Worm (Caenorhabditis elegans) whole organism, young adult: ENCODE measurements around the gene taf-7.1.

Experiments
- F22D6.2 ChIP-seq: sonication (generic microtip); optimal IDR thresholded peaks from 2 replicates; lab custom pipeline; 2016; ENCODE audit warnings: mild to moderate bottlenecking, missing genetic modification characterization, missing compliant biosample characterization
- ceh-40 ChIP-seq: fragments of 200-800 bp; sonication (Bioruptor generic); IDR thresholded peaks from 2 replicates; pipeline ENCODE4 v1.3.6; 2022; ENCODE audit warnings: missing genetic modification characterization, missing compliant biosample characterization
- die-1 ChIP-seq: sonication (generic microtip); optimal IDR thresholded peaks from 2 replicates; lab custom pipeline; 2016; ENCODE audit warnings: missing genotype, mild to moderate bottlenecking, missing genetic modification characterization, missing compliant biosample characterization
- him-1 ChIP-seq: sonication (generic microtip); optimal IDR thresholded peaks from 2 replicates; lab custom pipeline; 2016; ENCODE audit warnings: missing genotype, missing genetic modification reagents, missing genetic modification characterization, missing compliant biosample characterization
- lin-26 ChIP-seq: fragments of 200-800 bp; sonication (Bioruptor generic); IDR thresholded peaks from 2 replicates; pipeline ENCODE4 v1.3.6; 2022; ENCODE audit warnings: missing genetic modification reagents, missing genetic modification characterization, missing compliant biosample characterization
- lir-1 ChIP-seq: fragments of 200-800 bp; sonication (Bioruptor generic); conservative IDR thresholded peaks from 2 replicates; pipeline ENCODE4 v1.3.6; 2022; ENCODE audit warnings: missing genetic modification reagents, missing genetic modification characterization, missing compliant biosample characterization
- mel-28 ChIP-seq: sonication (generic microtip); optimal IDR thresholded peaks from 2 replicates; lab custom pipeline; 2016; ENCODE audit warnings: borderline replicate concordance, mild to moderate bottlenecking, missing genetic modification characterization, missing compliant biosample characterization
- nfya-1 ChIP-seq: sonication (generic microtip); optimal IDR thresholded peaks from 2 replicates; lab custom pipeline; 2017; ENCODE audit warnings: antibody characterized with exemption, missing compliant biosample characterization, missing genetic modification characterization, borderline replicate concordance; ENCODE audit not compliant: insufficient read depth
- nhr-27 ChIP-seq: fragments of 200-800 bp; sonication (Bioruptor generic); optimal IDR thresholded peaks from 2 replicates; lab custom pipeline; 2018; ENCODE audit warnings: mild to moderate bottlenecking, missing genetic modification characterization, moderate library complexity, missing compliant biosample characterization
- repo-1 ChIP-seq: sonication (generic microtip); optimal IDR thresholded peaks from 2 replicates; lab custom pipeline; 2017; ENCODE audit warnings: mild to moderate bottlenecking, missing genetic modification characterization, missing compliant biosample characterization

DNA sequence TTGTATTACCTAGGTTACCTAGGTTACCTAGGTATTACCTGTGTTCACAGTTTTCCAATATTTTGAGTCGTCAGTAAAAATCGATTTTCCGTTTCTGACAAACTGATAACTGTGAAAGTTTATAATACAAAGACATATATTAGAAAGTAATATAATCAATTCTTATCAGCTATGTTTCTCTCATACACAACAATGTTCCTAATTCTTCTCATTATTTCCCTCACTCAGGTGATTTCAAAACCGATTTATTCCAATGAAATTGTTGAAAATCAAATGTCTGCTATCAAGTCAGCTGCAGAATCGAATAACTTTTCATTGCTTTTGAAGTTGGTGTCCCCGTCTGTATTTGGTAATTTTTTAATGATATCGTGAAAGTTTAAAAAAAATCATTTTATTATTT, 33.2 kb downstream of the taf-7.1 start, which contains the start of gene C34E11.4:
- no peak for TF ChIP-seq repo-1 (tag; lab: Kevin White, UChicago)
- no peak for TF ChIP-seq ceh-40
- no peak for TF ChIP-seq nfya-1
- no peak for TF ChIP-seq nhr-27 (tag; lab: Kevin White, UChicago)
- TF ChIP-seq him-1 (tag; lab: Kevin White, UChicago) = no peak
- no peak for TF ChIP-seq lir-1 (GFP tag; lab: Robert Waterston, UW)
- TF ChIP-seq lin-26 (GFP tag; lab: Robert Waterston, UW) = no peak
- TF ChIP-seq die-1 (tag; lab: Kevin White, UChicago) = no peak
- TF ChIP-seq mel-28 (tag; lab: Kevin White, UChicago) = no peak
- no peak for TF ChIP-seq F22D6.2 (tag; lab: Kevin White, UChicago)
